Worm (Caenorhabditis elegans): ENCODE results near the gene C35D10.6.
A peak's percentile ranks its signal among the peaks of the same experiment; 100 is the strongest.

Gene C35D10.6

ce11 chrIII:4890997-4891396 is 31.9 kb downstream of the C35D10.6 start, which contains the start of gene F26F4.5:
Gene F26F4.5, minus strand, starts transcription at chrIII:4891252.
- no peak for TF ChIP-seq hlh-11 (tag; optimal IDR thresholded peaks at IDR 0.05)
- peak; percentile 70 for TF ChIP-seq aha-1 (tag)
- TF ChIP-seq lin-15B (tag; optimal IDR thresholded peaks at IDR 0.05) = no peak
- peak; percentile 45; the same call in 1 of the 2 replicates for TF ChIP-seq lin-38 (GFP tag; IDR thresholded peaks at IDR 0.05)

ce11 chrIII:4893540-4893939 is 34.4 kb downstream of the C35D10.6 start, which contains the start of gene F26F4.6:
Gene F26F4.6, minus strand, starts transcription at chrIII:4893640.
- no peak for TF ChIP-seq nhr-111 (GFP tag; optimal IDR thresholded peaks at IDR 0.05)
- TF ChIP-seq zip-2 (tag; optimal IDR thresholded peaks at IDR 0.05) = no peak
- no peak for TF ChIP-seq daf-19 (GFP tag; conservative IDR thresholded peaks at IDR 0.05)
- TF ChIP-seq mxl-3 (GFP tag; optimal IDR thresholded peaks at IDR 0.05) = no peak
- no peak for TF ChIP-seq nhr-28 (tag; optimal IDR thresholded peaks at IDR 0.05)
- TF ChIP-seq hlh-30 (tag; optimal IDR thresholded peaks at IDR 0.05; ENCODE audit: insufficient read depth) = no peak
- no peak for TF ChIP-seq lir-3 (tag; optimal IDR thresholded peaks at IDR 0.05)
- TF ChIP-seq hlh-11 (tag; optimal IDR thresholded peaks at IDR 0.05) = no peak
- no peak for TF ChIP-seq Y75B8A.6 (GFP tag; IDR thresholded peaks at IDR 0.05)
- no peak for TF ChIP-seq unc-130 (GFP tag; optimal IDR thresholded peaks at IDR 0.05)
- TF ChIP-seq rbr-2 (tag; optimal IDR thresholded peaks at IDR 0.05) = no peak
- TF ChIP-seq lin-1 (GFP tag; IDR thresholded peaks at IDR 0.05) = no peak
- no peak for TF ChIP-seq jun-1 (tag; optimal IDR thresholded peaks at IDR 0.05)
- TF ChIP-seq nhr-25 (tag; optimal IDR thresholded peaks at IDR 0.05; ENCODE audit: borderline replicate concordance, insufficient read depth) = no peak
- TF ChIP-seq mdt-29 (GFP tag; IDR thresholded peaks at IDR 0.05) = no peak
- TF ChIP-seq egl-43 (GFP tag; IDR thresholded peaks at IDR 0.05) = no peak

- TF ChIP-seq tra-1 (GFP tag; IDR thresholded peaks at IDR 0.05) (no peak), rbr-2 (tag; optimal IDR thresholded peaks at IDR 0.05) (no peak), nhr-10 (tag; optimal IDR thresholded peaks at IDR 0.05) (no peak), fos-1 (tag; optimal IDR thresholded peaks at IDR 0.05) (no peak), set-16 (GFP tag; IDR thresholded peaks at IDR 0.05) (no peak), unc-62 (GFP tag; optimal IDR thresholded peaks at IDR 0.05 in 1 of 2) (peak in 1 of 2 experiments; percentile 91), unc-62 (tag; optimal IDR thresholded peaks at IDR 0.05) (no peak)
These were observed 36.2 kb downstream of the C35D10.6 start for ce11 chrIII:4895313-4895712.

ce11 chrIII:4899035-4899578 is 40.0 kb downstream of the C35D10.6 start, which contains the start of gene nhl-2:
Gene nhl-2, minus strand, starts transcription at chrIII:4899085.
- no peak for TF ChIP-seq dmd-8 (GFP tag; IDR thresholded peaks at IDR 0.05)
- TF ChIP-seq ama-1 (optimal IDR thresholded peaks at IDR 0.05) = no peak
- TF ChIP-seq aha-1 (tag) = peak; percentile 50
- TF ChIP-seq dmd-6 (GFP tag; IDR thresholded peaks at IDR 0.05) = peak; percentile 5; the same call in 1 of the 2 replicates
- peak; percentile 76 for TF ChIP-seq hlh-30 (tag; optimal IDR thresholded peaks at IDR 0.05; ENCODE audit: insufficient read depth)

ce11 chrIII:4899728-4900127 is 40.6 kb downstream of the C35D10.6 start:
- peak; percentile 96 for TF ChIP-seq nhr-10 (tag; optimal IDR thresholded peaks at IDR 0.05)
- TF ChIP-seq ceh-20 (GFP tag; IDR thresholded peaks at IDR 0.05) = peak; percentile 99
- peak; percentile 100 for TF ChIP-seq dmd-6 (GFP tag; IDR thresholded peaks at IDR 0.05)
- no peak for TF ChIP-seq ztf-11 (tag; optimal IDR thresholded peaks at IDR 0.05)
- peak; percentile 62 for TF ChIP-seq egl-27 (tag; optimal IDR thresholded peaks at IDR 0.05)
- TF ChIP-seq nhr-25 (tag; optimal IDR thresholded peaks at IDR 0.05; ENCODE audit: borderline replicate concordance, insufficient read depth) = peak; percentile 98
- TF ChIP-seq mxl-2 (GFP tag; conservative IDR thresholded peaks at IDR 0.05) = peak; percentile 88
- peak; percentile 94 for TF ChIP-seq mes-2 (tag; optimal IDR thresholded peaks at IDR 0.05; ENCODE audit: poor library complexity, severe bottlenecking)
- peak; percentile 99 for TF ChIP-seq mep-1 (tag; optimal IDR thresholded peaks at IDR 0.05)
- TF ChIP-seq lsy-2 (tag; optimal IDR thresholded peaks at IDR 0.05) = peak; percentile 93 to 97
- peak; percentile 88 for TF ChIP-seq ceh-32 (tag; optimal IDR thresholded peaks at IDR 0.05; ENCODE audit: poor library complexity)
- peak; percentile 77 for TF ChIP-seq nhr-237 (tag; optimal IDR thresholded peaks at IDR 0.05)
- peak; percentile 62 for TF ChIP-seq zag-1 (tag; optimal IDR thresholded peaks at IDR 0.05)
- TF ChIP-seq ama-1 (optimal IDR thresholded peaks at IDR 0.05) = peak; percentile 68
- peak; percentile 97 for TF ChIP-seq php-3 (GFP tag; IDR thresholded peaks at IDR 0.05)
- peak; percentile 12 for TF ChIP-seq snpc-4 (tag; optimal IDR thresholded peaks at IDR 0.05)
- peak; percentile 98 for TF ChIP-seq mdt-29 (GFP tag; IDR thresholded peaks at IDR 0.05)
- peak; percentile 97 for TF ChIP-seq madf-9 (GFP tag; conservative IDR thresholded peaks at IDR 0.05)
- TF ChIP-seq lin-13 (GFP tag; optimal IDR thresholded peaks at IDR 0.05) = peak; percentile 97
- TF ChIP-seq cey-2 (tag; optimal IDR thresholded peaks at IDR 0.05; ENCODE audit: borderline replicate concordance, insufficient read depth) = peak; percentile 9
- TF ChIP-seq dmd-8 (GFP tag; IDR thresholded peaks at IDR 0.05) = peak; percentile 58; the same call in 1 of the 2 replicates

All from whole organism, L4 larva.